Worm (Caenorhabditis elegans) whole organism, L1 larva: ENCODE results near the gene K07H8.2.

Experiments used
- C34B4.2 ChIP-seq: sonication (generic microtip); optimal IDR thresholded peaks from 2 replicates; lab custom pipeline; 2017; ENCODE audit warnings: mild to moderate bottlenecking, missing genetic modification characterization, missing compliant biosample characterization
- F16B12.6 ChIP-seq: fragments of 150-350 bp; optimal IDR thresholded peaks from 2 replicates; lab custom pipeline; 2014; ENCODE audit warnings: missing biosample characterization, missing genetic modification characterization
- ama-1 ChIP-seq: fragments of 150-350 bp; optimal IDR thresholded peaks from 2 replicates; lab custom pipeline; 2014
- blmp-1 ChIP-seq: fragments of 150-350 bp; optimal IDR thresholded peaks from 2 replicates; lab custom pipeline; 2014; ENCODE audit warnings: missing biosample characterization, missing genetic modification characterization
- ceh-63 ChIP-seq: fragments of 200-800 bp; sonication (Bioruptor generic); optimal IDR thresholded peaks from 2 replicates; lab custom pipeline; 2018; ENCODE audit warnings: mild to moderate bottlenecking, missing genetic modification characterization, missing compliant biosample characterization
- ceh-8 ChIP-seq: fragments of 200-800 bp; sonication (Bioruptor generic); optimal IDR thresholded peaks from 2 replicates; lab custom pipeline; 2018; ENCODE audit warnings: mild to moderate bottlenecking, missing genetic modification characterization, moderate library complexity, missing compliant biosample characterization
- ceh-82 ChIP-seq, 3 experiments: fragments of 150-350 bp in 1 of 3; sonication (generic microtip) in 2 of 3; optimal IDR thresholded peaks; 2 replicates each; lab custom pipeline; 2014 to 2017; ENCODE audit warnings: missing biosample characterization in 3 of 3, missing genetic modification characterization in 3 of 3
- ceh-88 ChIP-seq: fragments of 200-800 bp; sonication (Bioruptor generic); IDR thresholded peaks from 2 replicates; pipeline ENCODE4 v1.3.6; 2022; ENCODE audit warnings: missing genetic modification characterization, missing compliant biosample characterization
- ceh-90 ChIP-seq: sonication (generic microtip); optimal IDR thresholded peaks from 2 replicates; lab custom pipeline; 2016; ENCODE audit warnings: missing genetic modification characterization, missing compliant biosample characterization
- efl-1 ChIP-seq, 4 experiments: fragments of 150-350 bp; optimal IDR thresholded peaks in 3 of 4; peaks in 1 of 4; 1 replicate in 1 of 4; 2 replicates in 3 of 4; lab custom pipeline; 2014; ENCODE audit warnings: missing biosample characterization in 2 of 4, missing genetic modification characterization in 2 of 4, missing genetic modification reagents in 2 of 4
- efl-3 ChIP-seq: fragments of 200-800 bp; sonication (Bioruptor generic); optimal IDR thresholded peaks from 2 replicates; lab custom pipeline; 2018; ENCODE audit warnings: mild to moderate bottlenecking, missing genetic modification characterization, missing compliant biosample characterization
- egl-13 ChIP-seq: sonication (generic microtip); optimal IDR thresholded peaks from 2 replicates; lab custom pipeline; 2016; ENCODE audit warnings: missing genotype, missing genetic modification reagents, missing genetic modification characterization, missing compliant biosample characterization
- elt-2 ChIP-seq: sonication (generic microtip); optimal IDR thresholded peaks from 2 replicates; lab custom pipeline; 2016; ENCODE audit warnings: missing genetic modification characterization, mild to moderate bottlenecking, inconsistent platforms, missing compliant biosample characterization, missing genetic modification reagents
- fkh-4 ChIP-seq: sonication (generic microtip); optimal IDR thresholded peaks from 2 replicates; lab custom pipeline; 2016; ENCODE audit warnings: missing compliant biosample characterization, missing genetic modification characterization, borderline replicate concordance
- fkh-8 ChIP-seq: sonication (generic microtip); optimal IDR thresholded peaks from 2 replicates; lab custom pipeline; 2016; ENCODE audit warnings: mild to moderate bottlenecking, missing genetic modification characterization, missing compliant biosample characterization
- fos-1 ChIP-seq: fragments of 150-350 bp; optimal IDR thresholded peaks from 2 replicates; lab custom pipeline; 2014; ENCODE audit warnings: missing biosample characterization, missing genetic modification characterization
- grh-1 ChIP-seq: fragments of 200-800 bp; sonication (Bioruptor generic); IDR thresholded peaks from 2 replicates; pipeline ENCODE4 v1.3.6; 2022; ENCODE audit warnings: missing genetic modification reagents, missing genetic modification characterization, missing compliant biosample characterization
- hlh-17 ChIP-seq: fragments of 200-800 bp; sonication (Bioruptor generic); optimal IDR thresholded peaks from 2 replicates; lab custom pipeline; 2018; ENCODE audit warnings: missing genetic modification characterization, mild to moderate bottlenecking, missing compliant biosample characterization, moderate library complexity, borderline replicate concordance
- hlh-4 ChIP-seq: sonication (generic microtip); optimal IDR thresholded peaks from 2 replicates; lab custom pipeline; 2016; ENCODE audit warnings: mild to moderate bottlenecking, missing genetic modification characterization, missing compliant biosample characterization
- irx-1 ChIP-seq: sonication (generic microtip); optimal IDR thresholded peaks from 2 replicates; lab custom pipeline; 2016; ENCODE audit warnings: missing genetic modification characterization, missing compliant biosample characterization
- isw-1 ChIP-seq: fragments of 200-800 bp; sonication (Bioruptor generic); IDR thresholded peaks from 2 replicates; pipeline ENCODE4 v1.3.6; 2022; ENCODE audit warnings: missing genetic modification characterization, missing compliant biosample characterization
- lin-39 ChIP-seq: fragments of 150-350 bp; optimal IDR thresholded peaks from 2 replicates; lab custom pipeline; 2014; ENCODE audit warnings: missing biosample characterization, missing genetic modification reagents, missing genetic modification characterization
- lsy-2 ChIP-seq, 2 experiments: fragments of 150-350 bp; optimal IDR thresholded peaks; 2 replicates each; lab custom pipeline; 2014; ENCODE audit warnings: missing biosample characterization in 2 of 2, missing genetic modification characterization in 2 of 2
- nhr-19 ChIP-seq: fragments of 200-800 bp; sonication (Bioruptor generic); conservative IDR thresholded peaks from 2 replicates; pipeline ENCODE4 v1.3.6; 2022; ENCODE audit warnings: missing genetic modification characterization, missing compliant biosample characterization
- nhr-20 ChIP-seq: sonication (generic microtip); optimal IDR thresholded peaks from 2 replicates; lab custom pipeline; 2016; ENCODE audit warnings: mild to moderate bottlenecking, missing genetic modification characterization, missing compliant biosample characterization
- nhr-28 ChIP-seq: fragments of 150-350 bp; optimal IDR thresholded peaks from 2 replicates; lab custom pipeline; 2014; ENCODE audit warnings: missing biosample characterization, missing genetic modification characterization
- nhr-76 ChIP-seq: sonication (generic microtip); optimal IDR thresholded peaks from 2 replicates; lab custom pipeline; 2017; ENCODE audit warnings: missing biosample characterization, missing genetic modification characterization
- nhr-77 ChIP-seq: fragments of 150-350 bp; optimal IDR thresholded peaks from 2 replicates; lab custom pipeline; 2014; ENCODE audit warnings: missing biosample characterization, missing genetic modification characterization
- nhr-84 ChIP-seq: sonication (generic microtip); optimal IDR thresholded peaks from 2 replicates; lab custom pipeline; 2017; ENCODE audit warnings: missing biosample characterization, missing genetic modification characterization
- nhr-85 ChIP-seq: sonication (generic microtip); peaks from one replicate; lab custom pipeline; 2016; ENCODE audit warnings: missing genetic modification characterization, inconsistent platforms, missing compliant biosample characterization
- pag-3 ChIP-seq: sonication (generic microtip); optimal IDR thresholded peaks from 2 replicates; lab custom pipeline; 2017; ENCODE audit warnings: missing genetic modification characterization, mild to moderate bottlenecking, missing compliant biosample characterization, antibody characterized with exemption, borderline replicate concordance; ENCODE audit not compliant: insufficient read depth
- rnt-1 ChIP-seq: sonication (generic microtip); optimal IDR thresholded peaks from 2 replicates; lab custom pipeline; 2016; ENCODE audit warnings: mild to moderate bottlenecking, missing genetic modification characterization, moderate library complexity, missing compliant biosample characterization
- snu-23 ChIP-seq: sonication (generic microtip); optimal IDR thresholded peaks from 2 replicates; lab custom pipeline; 2016; ENCODE audit warnings: missing genetic modification characterization, missing compliant biosample characterization
- sox-4 ChIP-seq: sonication (generic microtip); optimal IDR thresholded peaks from 2 replicates; lab custom pipeline; 2016; ENCODE audit warnings: missing genetic modification characterization, missing compliant biosample characterization
- sptf-1 ChIP-seq: fragments of 150-350 bp; optimal IDR thresholded peaks from 2 replicates; lab custom pipeline; 2014; ENCODE audit warnings: missing biosample characterization, missing genetic modification characterization
- sup-37 ChIP-seq: fragments of 200-800 bp; sonication (Bioruptor generic); optimal IDR thresholded peaks from 2 replicates; lab custom pipeline; 2018; ENCODE audit warnings: mild to moderate bottlenecking, missing genetic modification characterization, missing compliant biosample characterization
- tbx-2 ChIP-seq: sonication (generic microtip); optimal IDR thresholded peaks from 2 replicates; lab custom pipeline; 2016; ENCODE audit warnings: missing genetic modification characterization, missing compliant biosample characterization
- ztf-4 ChIP-seq: fragments of 150-350 bp; optimal IDR thresholded peaks from 2 replicates; lab custom pipeline; 2014; ENCODE audit warnings: missing biosample characterization, missing genetic modification characterization

The K07H8.2 gene

DNA sequence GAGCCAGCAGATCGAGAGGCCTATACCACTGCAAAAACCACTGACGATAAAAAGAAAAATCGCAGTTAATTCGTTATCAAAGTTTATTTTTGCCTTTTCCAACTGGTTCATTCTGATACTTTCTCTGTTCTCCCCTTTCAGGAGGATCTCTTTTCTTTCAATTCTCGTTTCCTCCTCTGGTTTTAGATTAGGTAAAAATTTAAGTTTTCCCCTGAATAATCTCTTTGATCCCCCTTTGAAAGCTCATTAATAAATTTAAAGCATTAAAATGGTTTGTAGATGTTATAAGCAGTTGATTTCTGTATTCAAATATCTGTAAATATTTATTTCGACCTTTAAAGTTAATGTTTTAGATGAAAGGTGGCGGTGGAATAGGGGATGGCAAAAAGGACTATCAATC is at the start of gene K07H8.2:
K07H8.2 (plus strand) TSS at position 301 of the 400 bp plus-strand sequence.
- no peak for TF ChIP-seq isw-1 (GFP tag; lab: Robert Waterston, UW)

DNA sequence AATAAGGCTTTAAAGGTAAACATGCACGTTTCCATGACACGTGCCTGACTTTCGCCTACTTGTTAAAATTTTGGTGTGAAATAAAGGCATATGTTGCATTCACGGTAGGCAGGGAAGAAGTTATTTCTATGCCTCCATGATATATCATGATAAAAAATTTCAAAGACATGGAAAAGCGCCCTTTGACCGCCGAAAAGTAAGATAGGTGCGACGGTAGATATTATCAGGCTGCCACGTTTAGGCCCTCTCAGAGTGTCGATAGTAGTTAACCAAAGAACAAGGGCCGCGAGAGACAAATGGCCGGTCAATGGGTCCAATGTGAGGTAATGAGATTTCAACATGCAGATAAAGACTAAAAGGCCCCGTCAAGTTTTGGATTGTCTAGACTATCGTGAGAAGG is 48.2 kb upstream of the K07H8.2 start:
- TF ChIP-seq ceh-90 (tag; lab: Kevin White, UChicago) (no peak), ama-1 (lab: Kevin White, UChicago) (no peak), sptf-1 (tag; lab: Kevin White, UChicago) (no peak), blmp-1 (tag; lab: Kevin White, UChicago) (peak; percentile 15), lsy-2 (tag; optimal IDR thresholded peaks at IDR 0.05; lab: Kevin White, UChicago) (no peak), lin-39 (no peak), nhr-20 (no peak), F16B12.6 (no peak), irx-1 (no peak), snu-23 (GFP tag; lab: Kevin White, UChicago) (no peak), hlh-17 (no peak), ceh-88 (GFP tag; lab: Robert Waterston, UW) (no peak), rnt-1 (tag; lab: Kevin White, UChicago) (peak; percentile 3), efl-1 (optimal IDR thresholded peaks at IDR 0.05; lab: Kevin White, UChicago) (no peak), efl-1 (GFP tag; optimal IDR thresholded peaks at IDR 0.05 in 1 of 2; lab: Kevin White, UChicago) (peak in 1 of 2 experiments; percentile 70), fkh-4 (tag; lab: Kevin White, UChicago) (no peak), efl-3 (GFP tag; lab: Kevin White, UChicago) (no peak), pag-3 (tag; lab: Kevin White, UChicago) (no peak), nhr-19 (GFP tag; lab: Robert Waterston, UW) (no peak), nhr-85 (tag; lab: Kevin White, UChicago) (peak; percentile 84), ztf-4 (tag; lab: Kevin White, UChicago) (no peak), tbx-2 (tag; lab: Kevin White, UChicago) (no peak), grh-1 (GFP tag; lab: Robert Waterston, UW) (no peak), hlh-4 (tag; lab: Kevin White, UChicago) (no peak), ceh-82 (tag; optimal IDR thresholded peaks at IDR 0.05; lab: Kevin White, UChicago) (no peak), nhr-76 (no peak), elt-2 (tag; lab: Kevin White, UChicago) (no peak), fos-1 (no peak)

DNA sequence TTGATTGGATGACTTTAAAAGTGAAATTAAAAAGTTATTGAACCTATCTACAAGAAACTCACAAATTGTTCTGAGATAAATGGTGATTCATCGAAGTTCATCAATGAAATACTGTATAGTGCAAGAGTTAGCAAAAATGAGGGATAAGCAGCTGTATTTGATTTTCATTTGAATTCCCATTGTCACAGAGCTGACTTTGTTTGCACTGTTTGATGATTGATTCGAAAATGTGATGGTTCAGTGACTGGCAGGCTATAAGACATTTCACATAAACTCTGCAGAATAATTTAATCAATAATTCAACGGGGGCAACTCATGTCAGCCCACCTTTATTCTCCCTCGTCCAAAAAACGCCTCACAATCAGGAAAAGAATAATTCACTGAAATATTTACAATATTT is 47.7 kb upstream of the K07H8.2 start, which contains the start of gene T09A12.8:
T09A12.8 (minus strand) TSS at position 101 of the 400 bp plus-strand sequence.
- no peak for TF ChIP-seq ceh-63 (GFP tag; lab: Kevin White, UChicago)
- TF ChIP-seq fkh-8: no peak
- TF ChIP-seq rnt-1 (tag; lab: Kevin White, UChicago): no peak
- no peak for TF ChIP-seq hlh-4 (tag; lab: Kevin White, UChicago)
- no peak for TF ChIP-seq tbx-2 (tag; lab: Kevin White, UChicago)
- no peak for TF ChIP-seq nhr-28 (tag; lab: Kevin White, UChicago)
- TF ChIP-seq hlh-17: no peak
- TF ChIP-seq nhr-76: no peak
- no peak for TF ChIP-seq sox-4 (tag; lab: Kevin White, UChicago)
- no peak for TF ChIP-seq egl-13 (tag; lab: Kevin White, UChicago)
- no peak for TF ChIP-seq nhr-77 (tag; lab: Kevin White, UChicago)
- no peak for TF ChIP-seq nhr-84
- no peak for TF ChIP-seq C34B4.2 (tag; lab: Kevin White, UChicago)
- TF ChIP-seq ceh-8 (GFP tag; lab: Kevin White, UChicago): no peak
- TF ChIP-seq, all 84 proteins: peak for 0

- TF ChIP-seq sup-37 (GFP tag; lab: Kevin White, UChicago): no peak
Observed at ce11 chrIV:8244112-8244511, 47.2 kb upstream of the K07H8.2 start, which contains the start of gene T09A12.1. Gene T09A12.1 (plus strand): TSS chrIV:8244412.
